Fruit fly (Drosophila melanogaster) whole organism, embryonic: Measurements from ENCODE around the gene mxc.

Source experiments
- ATbp ChIP-seq: fragments of 200-800 bp; sonication (Bioruptor generic); optimal IDR thresholded peaks from 2 replicates; lab custom pipeline; 2017; ENCODE audit warnings: missing biosample characterization, mild to moderate bottlenecking, missing genetic modification characterization, missing genetic modification reagents
- Atf3 ChIP-seq: fragments of 200-800 bp; sonication (Bioruptor generic); optimal IDR thresholded peaks from 3 replicates; lab custom pipeline; 2016; ENCODE audit warnings: missing biosample characterization, missing genetic modification characterization
- BEAF-32 ChIP-seq: fragments of 200-800 bp; sonication (Bioruptor generic); optimal IDR thresholded peaks from 3 replicates; lab custom pipeline; 2017; ENCODE audit warnings: missing biosample characterization, missing genetic modification characterization, mild to moderate bottlenecking, moderate library complexity, missing genetic modification reagents
- CG12942 ChIP-seq: fragments of 200-800 bp; sonication (Bioruptor generic); optimal IDR thresholded peaks from 3 replicates; lab custom pipeline; 2016; ENCODE audit warnings: missing biosample characterization, missing genetic modification characterization
- CG13775 ChIP-seq: fragments of 200-800 bp; sonication (Bioruptor generic); optimal IDR thresholded peaks from 3 replicates; lab custom pipeline; 2017; ENCODE audit warnings: missing biosample characterization, mild to moderate bottlenecking, missing genetic modification characterization
- CG15269 ChIP-seq: fragments of 200-800 bp; sonication (Bioruptor generic); optimal IDR thresholded peaks from 2 replicates; lab custom pipeline; 2018; ENCODE audit warnings: missing biosample characterization, mild to moderate bottlenecking, missing genetic modification characterization, moderate library complexity
- CG15514 ChIP-seq: fragments of 200-800 bp; sonication (Bioruptor generic); optimal IDR thresholded peaks from 3 replicates; lab custom pipeline; 2017; ENCODE audit warnings: missing biosample characterization, missing genetic modification characterization, mild to moderate bottlenecking, moderate library complexity, missing genetic modification reagents
- CG15696 ChIP-seq: fragments of 200-800 bp; sonication (Bioruptor generic); optimal IDR thresholded peaks from 2 replicates; lab custom pipeline; 2019; ENCODE audit warnings: missing biosample characterization, mild to moderate bottlenecking, missing genetic modification characterization, moderate library complexity
- CG16863 ChIP-seq: fragments of 200-800 bp; sonication (Bioruptor generic); optimal IDR thresholded peaks from 3 replicates; lab custom pipeline; 2016; ENCODE audit warnings: missing biosample characterization, missing genetic modification characterization
- CG17361 ChIP-seq: fragments of 200-800 bp; sonication (Bioruptor generic); IDR thresholded peaks from 3 replicates; pipeline ENCODE4 v1.3.6; 2022; ENCODE audit warnings: missing biosample characterization, missing genetic modification characterization
- CG17385 ChIP-seq: fragments of 200-800 bp; sonication (Bioruptor generic); optimal IDR thresholded peaks from 3 replicates; lab custom pipeline; 2018; ENCODE audit warnings: missing biosample characterization, mild to moderate bottlenecking, missing genetic modification characterization
- CG1832 ChIP-seq: fragments of 200-800 bp; sonication (Bioruptor generic); optimal IDR thresholded peaks from 2 replicates; lab custom pipeline; 2017; ENCODE audit warnings: missing biosample characterization, mild to moderate bottlenecking, missing genetic modification characterization, inconsistent platforms
- CG3163 ChIP-seq: fragments of 200-800 bp; sonication (Bioruptor generic); optimal IDR thresholded peaks from 3 replicates; lab custom pipeline; 2016; ENCODE audit warnings: missing biosample characterization, missing genetic modification characterization
- CG33213 ChIP-seq: fragments of 200-800 bp; sonication (Bioruptor generic); optimal IDR thresholded peaks from 3 replicates; lab custom pipeline; 2016; ENCODE audit warnings: missing biosample characterization, missing genetic modification characterization
- CG34224 ChIP-seq: fragments of 200-800 bp; sonication (Bioruptor generic); IDR thresholded peaks from 3 replicates; pipeline ENCODE4 v1.3.6; 2022; ENCODE audit warnings: missing biosample characterization, missing genetic modification characterization; ENCODE audit not compliant: partially characterized antibody
- CG4707 ChIP-seq: fragments of 200-800 bp; sonication (Bioruptor generic); optimal IDR thresholded peaks from 2 replicates; lab custom pipeline; 2018; ENCODE audit warnings: missing biosample characterization, mild to moderate bottlenecking, missing genetic modification characterization, moderate library complexity
- CG7357 ChIP-seq: fragments of 200-800 bp; sonication (Bioruptor generic); IDR thresholded peaks from 3 replicates; pipeline ENCODE4 v1.3.6; 2022; ENCODE audit warnings: missing biosample characterization, missing genetic modification characterization
- D19A ChIP-seq: fragments of 200-800 bp; optimal IDR thresholded peaks from 3 replicates; lab custom pipeline; 2019; ENCODE audit warnings: missing biosample characterization, mild to moderate bottlenecking, missing genetic modification characterization, moderate library complexity
- Deaf1 ChIP-seq: fragments of 200-800 bp; optimal IDR thresholded peaks from 3 replicates; lab custom pipeline; 2019; ENCODE audit warnings: missing biosample characterization, mild to moderate bottlenecking, missing genetic modification characterization, moderate library complexity
- Dll ChIP-seq: fragments of 200-800 bp; sonication (Bioruptor generic); IDR thresholded peaks from 4 replicates; pipeline ENCODE4 v1.3.6; 2022; ENCODE audit warnings: missing biosample characterization, missing genetic modification characterization; ENCODE audit not compliant: partially characterized antibody
- Elba2 ChIP-seq: fragments of 200-800 bp; sonication (Bioruptor generic); optimal IDR thresholded peaks from 3 replicates; lab custom pipeline; 2016; ENCODE audit warnings: missing biosample characterization, missing genetic modification characterization
- Hr3 ChIP-seq: fragments of 200-800 bp; sonication (Bioruptor generic); optimal IDR thresholded peaks from 3 replicates; lab custom pipeline; 2016; ENCODE audit warnings: missing biosample characterization, missing genetic modification characterization
- Nf-YA ChIP-seq: fragments of 200-800 bp; sonication (Bioruptor generic); IDR thresholded peaks from 2 replicates; pipeline ENCODE4 v1.3.6; 2022; ENCODE audit warnings: missing biosample characterization, missing genetic modification characterization
- Nf-YB ChIP-seq: fragments of 200-800 bp; sonication (Bioruptor generic); optimal IDR thresholded peaks from 3 replicates; lab custom pipeline; 2019; ENCODE audit warnings: missing biosample characterization, mild to moderate bottlenecking, missing genetic modification characterization, moderate library complexity
- Nf-YC ChIP-seq: fragments of 200-800 bp; optimal IDR thresholded peaks from 3 replicates; lab custom pipeline; 2019; ENCODE audit warnings: missing biosample characterization, mild to moderate bottlenecking, missing genetic modification characterization, moderate library complexity
- Ravus ChIP-seq: fragments of 200-800 bp; sonication (Bioruptor generic); IDR thresholded peaks from 2 replicates; pipeline ENCODE4 v1.3.6; 2022; ENCODE audit warnings: missing biosample characterization, missing genetic modification characterization
- Rfx ChIP-seq: fragments of 200-800 bp; sonication (Bioruptor generic); IDR thresholded peaks from 2 replicates; pipeline ENCODE4 v1.3.6; 2022; ENCODE audit warnings: missing biosample characterization, missing genetic modification characterization
- Sox100B ChIP-seq: fragments of 200-800 bp; sonication (Bioruptor generic); optimal IDR thresholded peaks from 3 replicates; lab custom pipeline; 2018; ENCODE audit warnings: missing biosample characterization, mild to moderate bottlenecking, missing genetic modification characterization
- Xbp1 ChIP-seq: fragments of 200-800 bp; sonication (Bioruptor generic); optimal IDR thresholded peaks from 3 replicates; lab custom pipeline; 2016; ENCODE audit warnings: missing biosample characterization, mild to moderate bottlenecking, missing genetic modification characterization
- bigmax ChIP-seq: fragments of 200-800 bp; sonication (Bioruptor generic); optimal IDR thresholded peaks from 2 replicates; lab custom pipeline; 2018; ENCODE audit warnings: missing biosample characterization, mild to moderate bottlenecking, missing genetic modification characterization
- danr ChIP-seq: fragments of 200-800 bp; sonication (Bioruptor generic); IDR thresholded peaks from 2 replicates; pipeline ENCODE4 v1.3.6; 2022; ENCODE audit warnings: missing biosample characterization, missing genetic modification characterization
- dysf ChIP-seq: fragments of 200-800 bp; sonication (Bioruptor generic); IDR thresholded peaks from 3 replicates; pipeline ENCODE4 v1.3.6; 2022; ENCODE audit warnings: missing biosample characterization, missing genetic modification characterization
- exex ChIP-seq: fragments of 200-800 bp; sonication (Bioruptor generic); optimal IDR thresholded peaks from 4 replicates; lab custom pipeline; 2018; ENCODE audit warnings: missing biosample characterization, mild to moderate bottlenecking, missing genetic modification characterization, moderate library complexity
- fd102C ChIP-seq: fragments of 200-800 bp; sonication (Bioruptor generic); optimal IDR thresholded peaks from 2 replicates; lab custom pipeline; 2018; ENCODE audit warnings: missing biosample characterization, mild to moderate bottlenecking, missing genetic modification characterization, moderate library complexity
- gsb-n ChIP-seq: fragments of 200-800 bp; sonication (Bioruptor generic); optimal IDR thresholded peaks from 3 replicates; lab custom pipeline; 2018; ENCODE audit warnings: missing biosample characterization, mild to moderate bottlenecking, missing genetic modification characterization
- hbn ChIP-seq: fragments of 200-800 bp; sonication (Bioruptor generic); IDR thresholded peaks from 2 replicates; pipeline ENCODE4 v1.3.6; 2022; ENCODE audit warnings: missing biosample characterization, missing genetic modification characterization; ENCODE audit not compliant: partially characterized antibody
- her ChIP-seq: fragments of 200-800 bp; sonication (Bioruptor generic); optimal IDR thresholded peaks from 2 replicates; lab custom pipeline; 2016; ENCODE audit warnings: missing biosample characterization, missing genetic modification characterization
- insv ChIP-seq, 2 experiments: fragments of 200-800 bp; sonication (Bioruptor generic); optimal IDR thresholded peaks; 3 replicates each; lab custom pipeline; 2016 to 2018; ENCODE audit warnings: missing biosample characterization in 2 of 2, missing genetic modification characterization in 2 of 2
- jing ChIP-seq: fragments of 200-800 bp; sonication (Bioruptor generic); optimal IDR thresholded peaks from 2 replicates; lab custom pipeline; 2018; ENCODE audit warnings: missing biosample characterization, mild to moderate bottlenecking, missing genetic modification characterization
- knrl ChIP-seq: fragments of 200-800 bp; sonication (Bioruptor generic); IDR thresholded peaks from 3 replicates; pipeline ENCODE4 v1.3.6; 2022; ENCODE audit warnings: missing biosample characterization, missing genetic modification characterization; ENCODE audit not compliant: partially characterized antibody
- lilli ChIP-seq: fragments of 200-800 bp; sonication (Bioruptor generic); optimal IDR thresholded peaks from 3 replicates; lab custom pipeline; 2016; ENCODE audit warnings: missing biosample characterization, missing genetic modification characterization
- mam ChIP-seq: fragments of 200-800 bp; sonication (Bioruptor generic); optimal IDR thresholded peaks from 3 replicates; lab custom pipeline; 2016; ENCODE audit warnings: missing biosample characterization, missing genetic modification characterization
- pfk ChIP-seq: fragments of 200-800 bp; sonication (Bioruptor generic); optimal IDR thresholded peaks from 2 replicates; lab custom pipeline; 2018; ENCODE audit warnings: missing biosample characterization, mild to moderate bottlenecking, missing genetic modification characterization, moderate library complexity
- stc ChIP-seq: fragments of 200-800 bp; sonication (Bioruptor generic); IDR thresholded peaks from 2 replicates; pipeline ENCODE4 v1.3.6; 2022; ENCODE audit warnings: missing biosample characterization, missing genetic modification characterization
- tll ChIP-seq, 2 experiments: fragments of 200-800 bp in 1 of 2; fragments of >200 bp in 1 of 2; sonication (Bioruptor generic) in 1 of 2; optimal IDR thresholded peaks; 2 replicates each; lab custom pipeline; 2017 to 2019; ENCODE audit warnings: missing biosample characterization in 2 of 2, missing genetic modification characterization in 2 of 2, mild to moderate bottlenecking in 1 of 2, moderate library complexity in 1 of 2
- vfl ChIP-seq: fragments of 200-800 bp; sonication (Bioruptor generic); optimal IDR thresholded peaks from 2 replicates; lab custom pipeline; 2016; ENCODE audit warnings: missing biosample characterization, missing genetic modification characterization
- vnd ChIP-seq: fragments of 200-800 bp; sonication (Bioruptor generic); IDR thresholded peaks from 3 replicates; pipeline ENCODE4 v1.3.6; 2022; ENCODE audit warnings: missing biosample characterization, missing genetic modification characterization; ENCODE audit not compliant: partially characterized antibody
- vvl ChIP-seq: fragments of 200-800 bp; sonication (Bioruptor generic); IDR thresholded peaks from 2 replicates; pipeline ENCODE4 v1.3.6; 2022; ENCODE audit warnings: missing biosample characterization, missing genetic modification characterization
- z ChIP-seq: fragments of 200-800 bp; sonication (Bioruptor generic); IDR thresholded peaks from 3 replicates; pipeline ENCODE4 v1.3.6; 2022; ENCODE audit warnings: missing biosample characterization, missing genetic modification characterization

mxc gene

dm6 chrX:9284024-9284738 is 40.9 kb upstream of the mxc start, which contains the start of gene lz:
lz (plus strand) TSS chrX:9284649.
- 0 out of 3 replicates have a peak, but pooled peaks have one; percentile 48 for TF ChIP-seq z
- TF ChIP-seq bigmax (GFP tag; lab: Kevin White, UChicago): no peak
- no peak for TF ChIP-seq CG15696
- no peak for TF ChIP-seq ATbp (GFP tag; lab: Kevin White, UChicago)
- peak; percentile 63 for TF ChIP-seq CG1832 (GFP tag; lab: Kevin White, UChicago)
- no peak for TF ChIP-seq vvl (GFP tag; lab: Robert Waterston, UW)
- no peak for TF ChIP-seq fd102C
- peak; percentile 95 for TF ChIP-seq CG3163 (GFP tag; lab: Kevin White, UChicago)
- TF ChIP-seq hbn (GFP tag; lab: Robert Waterston, UW): peak; percentile 16; the same call in 1 of the 2 replicates
- TF ChIP-seq pfk (GFP tag; lab: Kevin White, UChicago): no peak
- TF ChIP-seq D19A: no peak
- TF ChIP-seq her: no peak
- TF ChIP-seq tll (GFP tag; optimal IDR thresholded peaks at IDR 0.05; lab: Kevin White, UChicago): peak in 1 of 2 experiments; percentile 52
- TF ChIP-seq BEAF-32 (GFP tag; lab: Kevin White, UChicago): no peak
- TF ChIP-seq vnd (GFP tag; lab: Robert Waterston, UW): no peak
- TF ChIP-seq Ravus: no peak
- TF ChIP-seq jing: peak; percentile 47
- TF ChIP-seq CG17385 (GFP tag; lab: Kevin White, UChicago): no peak
- TF ChIP-seq Rfx (GFP tag; lab: Robert Waterston, UW): no peak
- no peak for TF ChIP-seq mam
- TF ChIP-seq CG12942 (GFP tag; lab: Kevin White, UChicago): no peak
- TF ChIP-seq CG17361 (GFP tag; lab: Robert Waterston, UW): no peak
- no peak for TF ChIP-seq CG33213
- TF ChIP-seq Elba2 (GFP tag; lab: Kevin White, UChicago): peak; percentile 43
- TF ChIP-seq gsb-n (tag; lab: Kevin White, UChicago): peak; percentile 15
- TF ChIP-seq insv (GFP tag; optimal IDR thresholded peaks at IDR 0.05; lab: Kevin White, UChicago): peak; percentile 30 to 92
- no peak for TF ChIP-seq lilli (GFP tag; lab: Kevin White, UChicago)
- no peak for TF ChIP-seq Atf3 (GFP tag; lab: Kevin White, UChicago)
- no peak for TF ChIP-seq CG16863 (GFP tag; lab: Kevin White, UChicago)
- TF ChIP-seq dysf (GFP tag; lab: Robert Waterston, UW): no peak
- TF ChIP-seq Hr3 (GFP tag; lab: Kevin White, UChicago): no peak
- no peak for TF ChIP-seq Xbp1 (GFP tag; lab: Kevin White, UChicago)
- TF ChIP-seq stc (GFP tag; lab: Robert Waterston, UW): no peak
- no peak for TF ChIP-seq CG15514
- TF ChIP-seq Sox100B (GFP tag; lab: Kevin White, UChicago): no peak
- TF ChIP-seq exex (tag; lab: Kevin White, UChicago): no peak
- TF ChIP-seq Dll (GFP tag; lab: Robert Waterston, UW): peak; percentile 56; the same call in 1 of the 4 replicates
- TF ChIP-seq CG13775 (GFP tag; lab: Kevin White, UChicago): no peak
- TF ChIP-seq CG4707 (GFP tag; lab: Kevin White, UChicago): no peak
- TF ChIP-seq CG15269 (tag; lab: Kevin White, UChicago): no peak
- 0 out of 3 replicates have a peak, but pooled peaks have one; percentile 19 for TF ChIP-seq CG34224
- TF ChIP-seq danr: no peak
- TF ChIP-seq knrl (GFP tag; lab: Robert Waterston, UW): no peak
- peak; percentile 37; the same call in 1 of the 2 replicates for TF ChIP-seq Nf-YA (GFP tag; lab: Robert Waterston, UW)
- no peak for TF ChIP-seq CG7357 (GFP tag; lab: Robert Waterston, UW)
- peak; percentile 99 for TF ChIP-seq Nf-YC
- TF ChIP-seq Nf-YB (GFP tag; lab: Kevin White, UChicago): peak; percentile 100
- peak; percentile 86 for TF ChIP-seq Deaf1
- no peak for TF ChIP-seq vfl
